Fruit fly (Drosophila melanogaster): ENCODE results near the gene eIF1.

The eIF1 gene

DNA sequence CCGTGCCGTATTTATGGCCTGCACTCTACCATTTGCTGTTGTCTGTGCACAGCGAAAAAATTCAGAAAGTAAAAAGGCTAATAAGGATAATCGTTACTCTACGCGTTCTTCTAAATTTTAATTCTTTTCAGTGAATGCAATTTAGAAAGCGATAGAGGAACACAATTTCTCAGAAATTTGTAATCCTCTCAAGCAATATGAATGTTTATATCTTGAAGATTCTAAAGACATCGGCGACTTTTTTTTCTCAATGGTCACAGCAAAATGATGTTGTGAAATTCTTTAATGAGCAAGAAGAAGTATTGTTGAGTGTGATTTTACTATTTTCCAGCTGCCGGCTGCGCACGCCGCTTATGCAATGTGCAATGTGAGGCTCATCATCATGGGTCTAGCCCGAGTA is 29.7 kb downstream of the eIF1 start:
- no peak for TF ChIP-seq CG17801 (GFP tag; optimal IDR thresholded peaks at IDR 0.05; ENCODE audit: partially characterized antibody)

dm6 chr3L:3253631-3254030 is 30.5 kb downstream of the eIF1 start:
- no peak for TF ChIP-seq CG17801 (GFP tag; optimal IDR thresholded peaks at IDR 0.05; ENCODE audit: partially characterized antibody)

dm6 chr3L:3257690-3258089 is 34.5 kb downstream of the eIF1 start, which contains the start of gene ckd:
TSS of gene ckd (plus strand) at chr3L:3257878.
- no peak for TF ChIP-seq CG17801 (GFP tag; optimal IDR thresholded peaks at IDR 0.05; ENCODE audit: partially characterized antibody)

- no peak for TF ChIP-seq CG17801 (GFP tag; optimal IDR thresholded peaks at IDR 0.05; ENCODE audit: partially characterized antibody)
These were observed 36.6 kb downstream of the eIF1 start for dm6 chr3L:3259703-3260102.

DNA sequence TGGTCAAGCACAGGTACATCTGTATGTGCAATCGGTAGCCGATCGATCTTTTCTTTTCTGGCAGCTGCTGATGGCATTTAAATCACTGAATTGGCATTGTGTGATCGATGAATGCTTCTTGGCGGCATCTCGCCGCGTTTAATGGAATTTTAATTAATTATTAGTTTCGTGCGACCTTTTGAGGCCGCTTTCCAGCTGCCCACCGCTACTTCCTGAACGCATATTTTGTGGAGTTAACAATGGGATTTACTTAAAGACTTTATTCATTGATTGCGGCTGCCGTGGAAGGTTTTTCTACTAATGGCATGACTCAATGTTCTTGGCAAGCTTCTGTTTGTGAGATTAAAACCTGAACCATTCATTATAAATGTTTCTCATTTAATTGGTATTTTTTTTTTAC is 38.5 kb downstream of the eIF1 start:
- TF ChIP-seq CG17801 (GFP tag; optimal IDR thresholded peaks at IDR 0.05; ENCODE audit: partially characterized antibody): no peak

DNA sequence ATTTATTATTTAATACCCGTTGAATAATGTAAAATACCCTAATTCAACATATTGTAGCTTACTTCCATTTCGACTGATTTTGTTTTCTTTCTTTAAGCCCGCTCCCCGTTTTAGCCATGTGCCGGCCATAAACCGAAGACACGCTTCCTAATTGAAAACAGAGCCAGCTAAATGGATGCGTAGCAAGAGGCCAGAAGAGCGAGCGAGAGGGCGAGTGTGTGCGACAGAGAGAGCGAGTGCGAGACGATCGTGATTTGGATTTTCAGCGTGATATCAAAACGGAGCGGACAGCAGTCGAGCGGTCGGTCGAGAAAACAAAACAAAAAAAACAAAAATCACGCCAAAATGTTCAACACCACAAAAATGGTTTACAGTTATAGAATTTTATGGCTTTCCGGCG is 43.2 kb downstream of the eIF1 start:
- no peak for TF ChIP-seq CG17801 (GFP tag; optimal IDR thresholded peaks at IDR 0.05; ENCODE audit: partially characterized antibody)

dm6 chr3L:3268161-3268560 is 45.0 kb downstream of the eIF1 start, which contains the start of gene CG34265:
TSS of gene CG34265 (plus strand) at chr3L:3268461.
- no peak for TF ChIP-seq CG17801 (GFP tag; optimal IDR thresholded peaks at IDR 0.05; ENCODE audit: partially characterized antibody)

DNA sequence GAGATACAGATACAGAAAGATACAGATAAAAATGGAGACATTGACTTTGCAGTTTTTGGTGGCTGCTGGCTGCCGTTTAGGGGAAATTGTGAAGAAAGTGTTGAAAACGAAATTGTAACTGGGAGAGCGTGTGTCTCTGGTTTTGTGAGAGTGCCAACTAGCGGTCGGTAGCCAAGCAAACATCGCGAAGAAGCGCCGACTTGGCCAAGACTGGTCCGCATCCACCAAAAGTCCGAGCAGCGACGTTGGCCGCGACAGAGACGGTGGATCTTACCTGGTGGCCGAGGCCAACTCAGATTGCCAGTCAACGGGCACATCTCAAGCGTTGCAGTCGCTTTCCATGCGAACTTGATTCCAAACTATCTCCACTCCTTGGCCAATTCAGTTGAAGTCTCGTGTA is 47.6 kb downstream of the eIF1 start, which contains the start of gene CG14960:
Gene CG14960, plus strand, starts transcription at position 301 of the 400 bp plus-strand sequence.
- no peak for TF ChIP-seq CG17801 (GFP tag; optimal IDR thresholded peaks at IDR 0.05; ENCODE audit: partially characterized antibody)
